Worm (Caenorhabditis elegans) whole organism, late embryonic: ENCODE results near the gene ugt-65.

Experiments
- C08G9.2 ChIP-seq: sonication (generic microtip); optimal IDR thresholded peaks from 2 replicates; lab custom pipeline; 2016; ENCODE audit warnings: mild to moderate bottlenecking, missing genetic modification characterization, moderate library complexity, missing compliant biosample characterization
- C38D4.7 ChIP-seq: fragments of 200-800 bp; sonication (Bioruptor generic); optimal IDR thresholded peaks from 2 replicates; lab custom pipeline; 2018; ENCODE audit warnings: mild to moderate bottlenecking, missing genetic modification characterization, moderate library complexity, missing compliant biosample characterization
- K09A11.1 ChIP-seq: sonication (generic microtip); optimal IDR thresholded peaks from 2 replicates; lab custom pipeline; 2017; ENCODE audit warnings: antibody characterized with exemption, mild to moderate bottlenecking, missing genetic modification characterization, missing compliant biosample characterization; ENCODE audit not compliant: insufficient read depth
- T23F11.4 ChIP-seq: fragments of 200-800 bp; sonication (Bioruptor generic); optimal IDR thresholded peaks from 2 replicates; lab custom pipeline; 2018; ENCODE audit warnings: mild to moderate bottlenecking, missing genetic modification characterization, missing compliant biosample characterization
- Y22D7AL.16 ChIP-seq: sonication (generic microtip); optimal IDR thresholded peaks from 2 replicates; lab custom pipeline; 2016; ENCODE audit warnings: missing genetic modification characterization, missing compliant biosample characterization
- ahr-1 ChIP-seq: sonication (generic microtip); optimal IDR thresholded peaks from 2 replicates; lab custom pipeline; 2016; ENCODE audit warnings: missing genetic modification characterization, missing compliant biosample characterization
- ama-1 ChIP-seq: fragments of 150-350 bp; optimal IDR thresholded peaks from 2 replicates; lab custom pipeline; 2014
- ceh-14 ChIP-seq: sonication (generic microtip); optimal IDR thresholded peaks from 2 replicates; lab custom pipeline; 2016; ENCODE audit warnings: missing genotype, missing genetic modification characterization, missing compliant biosample characterization
- ceh-24 ChIP-seq: sonication (generic microtip); optimal IDR thresholded peaks from 2 replicates; lab custom pipeline; 2016; ENCODE audit warnings: mild to moderate bottlenecking, missing genetic modification characterization, missing compliant biosample characterization
- ceh-30 ChIP-seq: fragments of 150-350 bp; optimal IDR thresholded peaks from 2 replicates; lab custom pipeline; 2014; ENCODE audit warnings: missing biosample characterization, missing genetic modification characterization
- ceh-34 ChIP-seq: sonication (generic microtip); optimal IDR thresholded peaks from 2 replicates; lab custom pipeline; 2016; ENCODE audit warnings: mild to moderate bottlenecking, missing genetic modification characterization, missing compliant biosample characterization
- ceh-48 ChIP-seq: sonication (generic microtip); optimal IDR thresholded peaks from 2 replicates; lab custom pipeline; 2016; ENCODE audit warnings: missing genetic modification characterization, inconsistent platforms, missing compliant biosample characterization
- ceh-9 ChIP-seq: sonication (generic microtip); optimal IDR thresholded peaks from 2 replicates; lab custom pipeline; 2016; ENCODE audit warnings: mild to moderate bottlenecking, missing genetic modification characterization, inconsistent platforms, missing compliant biosample characterization
- dve-1 ChIP-seq: sonication (generic microtip); optimal IDR thresholded peaks from 2 replicates; lab custom pipeline; 2017; ENCODE audit warnings: antibody characterized with exemption, mild to moderate bottlenecking, missing genetic modification characterization, missing compliant biosample characterization
- elt-2 ChIP-seq: sonication (generic microtip); optimal IDR thresholded peaks from 2 replicates; lab custom pipeline; 2016; ENCODE audit warnings: missing genetic modification reagents, missing genetic modification characterization, missing compliant biosample characterization
- ets-4 ChIP-seq: sonication (generic microtip); optimal IDR thresholded peaks from 2 replicates; lab custom pipeline; 2016; ENCODE audit warnings: missing genetic modification characterization, missing compliant biosample characterization
- eyg-1 ChIP-seq: sonication (generic microtip); optimal IDR thresholded peaks from 2 replicates; lab custom pipeline; 2016; ENCODE audit warnings: missing genotype, missing genetic modification characterization, missing compliant biosample characterization
- fkh-10 ChIP-seq: fragments of 150-350 bp; optimal IDR thresholded peaks from 2 replicates; lab custom pipeline; 2014; ENCODE audit warnings: missing biosample characterization, missing genetic modification reagents, missing genetic modification characterization
- hlh-13 ChIP-seq: fragments of 200-800 bp; sonication (Bioruptor generic); optimal IDR thresholded peaks from 2 replicates; lab custom pipeline; 2018; ENCODE audit warnings: mild to moderate bottlenecking, missing genetic modification characterization, missing compliant biosample characterization
- hlh-6 ChIP-seq: sonication (generic microtip); optimal IDR thresholded peaks from 2 replicates; lab custom pipeline; 2016; ENCODE audit warnings: missing genotype, missing genetic modification characterization, missing compliant biosample characterization
- lim-6 ChIP-seq: sonication (generic microtip); optimal IDR thresholded peaks from 2 replicates; lab custom pipeline; 2016; ENCODE audit warnings: missing genetic modification characterization, missing compliant biosample characterization
- lin-11 ChIP-seq: fragments of 200-800 bp; sonication (Bioruptor generic); optimal IDR thresholded peaks from 2 replicates; lab custom pipeline; 2018; ENCODE audit warnings: mild to moderate bottlenecking, missing genetic modification characterization, missing compliant biosample characterization
- madf-2 ChIP-seq: sonication (generic microtip); optimal IDR thresholded peaks from 2 replicates; lab custom pipeline; 2017; ENCODE audit warnings: missing genetic modification characterization, missing compliant biosample characterization
- nfya-1 ChIP-seq: sonication (generic microtip); optimal IDR thresholded peaks from 2 replicates; lab custom pipeline; 2017; ENCODE audit warnings: missing genetic modification characterization, mild to moderate bottlenecking, missing compliant biosample characterization, antibody characterized with exemption, moderate library complexity
- nhr-11 ChIP-seq: fragments of 150-350 bp; optimal IDR thresholded peaks from 2 replicates; lab custom pipeline; 2014; ENCODE audit warnings: missing biosample characterization, missing genetic modification characterization
- pag-3 ChIP-seq: sonication (generic microtip); optimal IDR thresholded peaks from 2 replicates; lab custom pipeline; 2016; ENCODE audit warnings: missing compliant biosample characterization, missing genetic modification characterization, borderline replicate concordance
- pax-1 ChIP-seq: fragments of 150-350 bp; optimal IDR thresholded peaks from 2 replicates; lab custom pipeline; 2014; ENCODE audit warnings: missing biosample characterization, missing genetic modification characterization
- pha-2 ChIP-seq: sonication (generic microtip); optimal IDR thresholded peaks from 2 replicates; lab custom pipeline; 2017; ENCODE audit warnings: mild to moderate bottlenecking, missing genetic modification characterization, missing compliant biosample characterization
- pros-1 ChIP-seq: fragments of 150-350 bp; optimal IDR thresholded peaks from 2 replicates; lab custom pipeline; 2014; ENCODE audit warnings: missing biosample characterization, missing genetic modification reagents, missing genetic modification characterization
- ref-2 ChIP-seq: sonication (generic microtip); optimal IDR thresholded peaks from 2 replicates; lab custom pipeline; 2016; ENCODE audit warnings: missing genetic modification characterization, missing compliant biosample characterization
- rnt-1 ChIP-seq: sonication (generic microtip); optimal IDR thresholded peaks from 2 replicates; lab custom pipeline; 2016; ENCODE audit warnings: missing genetic modification characterization, missing compliant biosample characterization
- syd-9 ChIP-seq: sonication (generic microtip); optimal IDR thresholded peaks from 2 replicates; lab custom pipeline; 2016; ENCODE audit warnings: mild to moderate bottlenecking, missing genetic modification characterization, moderate library complexity, missing compliant biosample characterization
- tbx-7 ChIP-seq: sonication (generic microtip); optimal IDR thresholded peaks from 2 replicates; lab custom pipeline; 2016; ENCODE audit warnings: missing genotype, missing genetic modification characterization, missing compliant biosample characterization
- unc-3 ChIP-seq, 2 experiments: fragments of 200-800 bp in 1 of 2; sonication (Bioruptor generic) in 1 of 2; sonication (generic microtip) in 1 of 2; conservative IDR thresholded peaks in 1 of 2; optimal IDR thresholded peaks in 1 of 2; 2 replicates each; pipeline versions ENCODE4 v1.3.6 to Lab custom; 2016 to 2022; ENCODE audit warnings: missing compliant biosample characterization in 2 of 2, missing genetic modification characterization in 2 of 2, missing genetic modification reagents in 1 of 2
- zip-5 ChIP-seq: sonication (generic microtip); optimal IDR thresholded peaks from 2 replicates; lab custom pipeline; 2016; ENCODE audit warnings: missing genetic modification characterization, missing compliant biosample characterization

ugt-65 gene

ce11 chrIV:12408625-12409024, 11.9 kb upstream of the ugt-65 start, which contains the start of gene dsb-1:
Gene dsb-1 (plus strand): TSS chrIV:12408925.
- TF ChIP-seq hlh-13 (GFP tag; lab: Kevin White, UChicago): no peak
- TF ChIP-seq C08G9.2 (tag; lab: Kevin White, UChicago): no peak
- TF ChIP-seq C38D4.7: no peak
- TF ChIP-seq ceh-34 (tag; lab: Kevin White, UChicago): no peak
- TF ChIP-seq zip-5 (tag; lab: Kevin White, UChicago): no peak
- TF ChIP-seq ahr-1 (tag; lab: Kevin White, UChicago): no peak
- no peak for TF ChIP-seq madf-2
- TF ChIP-seq lin-11 (tag; lab: Kevin White, UChicago): no peak
- TF ChIP-seq ref-2: no peak
- TF ChIP-seq, all 69 proteins: peak for 0

DNA sequence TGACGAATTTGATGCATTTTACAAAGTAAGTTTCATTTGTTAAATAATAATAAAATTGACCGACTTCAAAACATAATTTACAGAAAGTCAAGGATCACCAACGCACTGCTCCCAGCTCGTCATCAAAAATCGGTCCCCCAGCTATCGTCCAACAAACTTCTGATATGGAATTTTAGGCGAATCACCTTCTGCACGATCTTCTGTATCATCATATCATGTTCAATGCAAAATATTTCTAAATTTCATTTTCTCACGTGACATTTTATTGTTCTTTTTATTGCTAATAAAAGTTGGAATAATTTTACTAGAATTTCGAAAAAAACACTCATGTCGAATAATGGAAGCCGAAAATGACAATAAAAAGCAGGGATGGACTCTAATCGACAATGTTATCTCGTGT, 10.3 kb upstream of the ugt-65 start, which contains the start of gene acl-13:
TSS of gene acl-13 (plus strand) at position 301 of the 400 bp plus-strand sequence.
- TF ChIP-seq K09A11.1: no peak
- no peak for TF ChIP-seq rnt-1
- TF ChIP-seq ahr-1 (tag; lab: Kevin White, UChicago): no peak
- no peak for TF ChIP-seq Y22D7AL.16 (tag; lab: Kevin White, UChicago)
- TF ChIP-seq lin-11 (tag; lab: Kevin White, UChicago): no peak
- no peak for TF ChIP-seq elt-2
- no peak for TF ChIP-seq unc-3 (GFP tag; conservative IDR thresholded peaks at IDR 0.05; lab: Robert Waterston, UW)
- TF ChIP-seq unc-3 (tag; optimal IDR thresholded peaks at IDR 0.05; lab: Kevin White, UChicago): no peak
- TF ChIP-seq pag-3 (tag; lab: Kevin White, UChicago): no peak
- no peak for TF ChIP-seq madf-2
- TF ChIP-seq ceh-9 (tag; lab: Kevin White, UChicago): no peak
- no peak for TF ChIP-seq T23F11.4 (GFP tag; lab: Kevin White, UChicago)
- no peak for TF ChIP-seq ceh-48 (tag; lab: Kevin White, UChicago)
- TF ChIP-seq ceh-14: no peak
- no peak for TF ChIP-seq C38D4.7
- no peak for TF ChIP-seq lim-6
- no peak for TF ChIP-seq ref-2
- TF ChIP-seq zip-5 (tag; lab: Kevin White, UChicago): no peak
- TF ChIP-seq dve-1 (tag; lab: Kevin White, UChicago): no peak
- no peak for TF ChIP-seq C08G9.2 (tag; lab: Kevin White, UChicago)
- TF ChIP-seq eyg-1 (tag; lab: Kevin White, UChicago): no peak

DNA sequence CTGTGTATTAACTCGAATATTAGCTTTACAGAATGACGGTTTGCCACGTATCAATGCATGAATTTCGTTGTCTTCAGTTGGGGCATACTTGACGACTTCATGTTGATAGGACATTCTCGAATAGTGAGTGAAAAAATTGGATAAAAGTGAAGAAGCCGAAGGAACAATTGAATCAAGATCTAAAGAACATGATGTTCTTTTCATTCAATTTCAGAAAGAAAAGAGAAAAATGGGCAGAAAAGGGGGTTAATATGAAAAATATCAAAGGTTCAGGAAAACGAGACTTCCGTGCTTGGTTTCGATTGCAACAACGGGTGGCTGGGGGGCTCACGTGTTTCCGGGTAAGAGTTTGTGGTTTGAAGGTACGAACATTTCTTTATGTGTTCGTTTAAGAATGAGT, 5.9 kb upstream of the ugt-65 start:
- TF ChIP-seq syd-9 (tag; lab: Kevin White, UChicago): no peak
- no peak for TF ChIP-seq nhr-11 (tag; lab: Kevin White, UChicago)
- TF ChIP-seq unc-3 (GFP tag; conservative IDR thresholded peaks at IDR 0.05; lab: Robert Waterston, UW): no peak
- no peak for TF ChIP-seq unc-3 (tag; optimal IDR thresholded peaks at IDR 0.05; lab: Kevin White, UChicago)
- TF ChIP-seq hlh-6 (tag; lab: Kevin White, UChicago): no peak
- TF ChIP-seq pax-1: no peak
- no peak for TF ChIP-seq zip-5 (tag; lab: Kevin White, UChicago)
- no peak for TF ChIP-seq ceh-30
- no peak for TF ChIP-seq ets-4
- TF ChIP-seq pha-2 (tag; lab: Kevin White, UChicago): no peak
- no peak for TF ChIP-seq lim-6
- TF ChIP-seq ama-1: no peak
- TF ChIP-seq pros-1 (tag; lab: Kevin White, UChicago): no peak
- no peak for TF ChIP-seq T23F11.4 (GFP tag; lab: Kevin White, UChicago)
- TF ChIP-seq nfya-1 (tag; lab: Kevin White, UChicago): no peak
- no peak for TF ChIP-seq ceh-24 (tag; lab: Kevin White, UChicago)
- TF ChIP-seq fkh-10 (GFP tag; lab: Kevin White, UChicago): no peak
- no peak for TF ChIP-seq tbx-7 (tag; lab: Kevin White, UChicago)
